Fruit fly (Drosophila melanogaster): Measurements from ENCODE around the gene Nak.

DNA sequence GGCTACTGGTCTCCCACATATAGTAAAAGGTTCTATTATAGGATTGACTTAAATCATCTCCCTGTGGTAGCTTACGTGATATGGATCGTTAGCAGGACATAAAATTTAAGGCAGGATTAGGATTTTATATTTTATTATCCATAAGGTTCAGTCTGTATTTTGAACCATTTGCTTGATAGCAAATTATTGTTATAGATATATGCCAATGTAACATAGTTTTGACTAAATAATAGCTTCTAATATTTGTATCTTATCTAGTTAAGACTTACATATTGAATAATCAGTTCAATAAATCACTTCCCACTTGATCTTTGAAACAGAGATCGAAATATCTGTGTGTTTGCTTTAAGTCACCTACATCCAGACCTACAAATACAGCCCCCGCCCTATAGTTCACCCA, 42.0 kb upstream of the Nak start, which contains the start of gene robl37BC:
- TF ChIP-seq Ets98B (GFP tag; IDR thresholded peaks at IDR 0.05) = no peak
- no peak for TF ChIP-seq Pif1A (GFP tag; optimal IDR thresholded peaks at IDR 0.05)
- no peak for TF ChIP-seq CG34367 (tag; optimal IDR thresholded peaks at IDR 0.05)
- TF ChIP-seq CG4496 (GFP tag; IDR thresholded peaks at IDR 0.05) = no peak
- TF ChIP-seq CG17806 (tag; optimal IDR thresholded peaks at IDR 0.05) = no peak
- no peak for TF ChIP-seq EcR (GFP tag; optimal IDR thresholded peaks at IDR 0.05)
- TF ChIP-seq CG8159 (tag; optimal IDR thresholded peaks at IDR 0.05) = no peak
- no peak for TF ChIP-seq CG15710 (tag; optimal IDR thresholded peaks at IDR 0.05)
- no peak for TF ChIP-seq D1 (tag; optimal IDR thresholded peaks at IDR 0.05)
- no peak for TF ChIP-seq CG32121 (GFP tag; IDR thresholded peaks at IDR 0.05)
- TF ChIP-seq CG10348 (GFP tag; IDR thresholded peaks at IDR 0.05) = no peak
- no peak for TF ChIP-seq Snoo (tag; optimal IDR thresholded peaks at IDR 0.05)
- TF ChIP-seq Pif1B (GFP tag; optimal IDR thresholded peaks at IDR 0.05) = no peak
